Fruit fly (Drosophila melanogaster) Kc167 (cell line): ENCODE results near the gene Taf10b.

Source experiments
- Myc ChIP-seq: fragments of >200 bp; optimal IDR thresholded peaks from 2 replicates; lab custom pipeline; 2017; ENCODE audit warnings: missing external identifiers
- Sin3A ChIP-seq: fragments of >200 bp; optimal IDR thresholded peaks from 2 replicates; lab custom pipeline; 2018; ENCODE audit warnings: missing external identifiers
- h ChIP-seq: fragments of >200 bp; optimal IDR thresholded peaks from 3 replicates; lab custom pipeline; 2018; ENCODE audit warnings: missing external identifiers
- insv ChIP-seq: fragments of >200 bp; optimal IDR thresholded peaks from 3 replicates; lab custom pipeline; 2018; ENCODE audit warnings: missing external identifiers
- psq ChIP-seq: fragments of >200 bp; optimal IDR thresholded peaks from 2 replicates; lab custom pipeline; 2017; ENCODE audit warnings: missing external identifiers
- ttk ChIP-seq: sonication (Bioruptor generic); optimal IDR thresholded peaks from 2 replicates; lab custom pipeline; 2017; ENCODE audit warnings: missing external identifiers

dm6 chr2L:2739820-2740230 is 27.8 kb downstream of the Taf10b start, which contains the start of gene Hrs:
- TF ChIP-seq Sin3A (lab: Kevin White, UChicago) (no peak), psq (lab: Kevin White, UChicago) (no peak), ttk (no peak), h (lab: Kevin White, UChicago) (no peak), Myc (lab: Kevin White, UChicago) (no peak), insv (lab: Kevin White, UChicago) (no peak)
